Worm (Caenorhabditis elegans): ENCODE data around the gene R11G10.3.
A peak's percentile ranks its signal among the peaks of the same experiment; 100 is the strongest.

R11G10.3 gene

DNA sequence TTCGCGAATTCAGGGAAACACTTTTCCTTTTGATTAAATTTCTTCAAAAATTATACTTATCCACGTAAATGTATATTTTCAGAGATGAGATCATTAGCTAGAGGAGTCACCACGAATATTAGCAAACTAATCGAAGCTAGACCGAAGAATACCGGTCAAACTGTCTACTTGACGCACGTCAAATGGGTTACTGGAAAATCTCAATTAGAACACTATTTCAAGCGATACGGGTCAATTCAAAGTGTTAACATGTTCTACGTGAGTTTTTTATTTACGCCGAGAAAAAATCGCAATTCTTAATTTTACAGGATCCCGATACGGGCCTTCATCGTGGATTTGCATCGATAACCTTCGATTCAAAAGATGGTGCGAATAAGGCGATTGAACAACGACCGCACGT is 42.5 kb downstream of the R11G10.3 start, which contains the start of gene slrp-1:
Gene slrp-1 (plus strand): TSS at position 83 of the 400 bp plus-strand sequence.
- no peak for TF ChIP-seq rpc-1 (optimal IDR thresholded peaks at IDR 0.05)
- TF ChIP-seq rpc-1 (tag; optimal IDR thresholded peaks at IDR 0.05), result no peak
- 0 out of 2 replicates have a peak, but pooled peaks have one; percentile 21 for TF ChIP-seq ekl-4 (GFP tag; IDR thresholded peaks at IDR 0.05)
- 0 out of 2 replicates have a peak, but pooled peaks have one; percentile 15 for TF ChIP-seq lir-1 (GFP tag; conservative IDR thresholded peaks at IDR 0.05)
- TF ChIP-seq cebp-1 (GFP tag; IDR thresholded peaks at IDR 0.05), result no peak
- no peak for TF ChIP-seq cebp-1 (tag; optimal IDR thresholded peaks at IDR 0.05)
- peak; percentile 16; the same call in 1 of the 2 replicates for TF ChIP-seq dox-1 (GFP tag; IDR thresholded peaks at IDR 0.05)

DNA sequence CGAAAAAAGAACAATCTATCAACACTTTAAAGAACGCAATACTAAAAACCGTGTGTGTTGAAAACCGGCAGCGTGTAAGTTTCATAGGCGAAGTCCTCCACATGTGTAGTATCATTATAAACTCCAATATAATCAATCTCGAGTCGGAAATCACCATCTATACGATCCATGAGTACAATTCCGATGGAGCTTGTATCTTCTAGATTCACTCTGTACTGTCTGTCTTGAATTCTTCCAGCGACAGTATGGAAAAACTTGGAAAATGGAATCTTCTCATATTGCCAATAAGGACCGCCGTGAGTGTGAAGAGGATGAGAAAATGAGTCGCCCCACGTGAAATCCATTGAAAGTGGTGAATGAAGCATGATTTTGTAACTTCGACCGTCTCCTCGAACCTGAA is 43.7 kb downstream of the R11G10.3 start:
- TF ChIP-seq egrh-3 (GFP tag; IDR thresholded peaks at IDR 0.05) (no peak), ceh-91 (GFP tag; IDR thresholded peaks at IDR 0.05) (no peak), B0019.2 (GFP tag; conservative IDR thresholded peaks at IDR 0.05) (no peak), ztf-6 (GFP tag; IDR thresholded peaks at IDR 0.05) (no peak), ekl-4 (GFP tag; IDR thresholded peaks at IDR 0.05) (peak; percentile 75), repo-1 (tag; optimal IDR thresholded peaks at IDR 0.05) (peak; percentile 77), nhr-179 (tag; optimal IDR thresholded peaks at IDR 0.05) (no peak), D2030.7 (GFP tag; IDR thresholded peaks at IDR 0.05) (no peak), ceh-100 (GFP tag; IDR thresholded peaks at IDR 0.05) (no peak), unc-62 (GFP tag; optimal IDR thresholded peaks at IDR 0.05) (no peak), lsl-1 (GFP tag; optimal IDR thresholded peaks at IDR 0.05) (no peak), F22D6.2 (tag; optimal IDR thresholded peaks at IDR 0.05) (no peak), tlf-1 (GFP tag; optimal IDR thresholded peaks at IDR 0.05) (peak; percentile 83), hmg-20 (GFP tag; IDR thresholded peaks at IDR 0.05) (peak; percentile 47; the same call in 1 of the 2 replicates), mcd-1 (GFP tag; IDR thresholded peaks at IDR 0.05) (peak; percentile 72), ets-4 (GFP tag; optimal IDR thresholded peaks at IDR 0.05) (peak; percentile 34), madf-10 (tag; optimal IDR thresholded peaks at IDR 0.05) (peak; percentile 15), nhr-90 (tag; optimal IDR thresholded peaks at IDR 0.05) (peak; percentile 10), nhr-80 (tag; optimal IDR thresholded peaks at IDR 0.05) (no peak), nfya-1 (tag; optimal IDR thresholded peaks at IDR 0.05; ENCODE audit: borderline replicate concordance, insufficient read depth) (no peak), T07F8.4 (tag; optimal IDR thresholded peaks at IDR 0.05) (no peak), ceh-58 (GFP tag; IDR thresholded peaks at IDR 0.05) (no peak), nfyb-1 (GFP tag; IDR thresholded peaks at IDR 0.05) (peak; percentile 77), lin-26 (GFP tag; IDR thresholded peaks at IDR 0.05) (no peak), Y79H2A.3 (GFP tag; conservative IDR thresholded peaks at IDR 0.05) (no peak), xnd-1 (tag; optimal IDR thresholded peaks at IDR 0.05) (no peak), akir-1 (GFP tag; optimal IDR thresholded peaks at IDR 0.05) (no peak), ztf-18 (tag; optimal IDR thresholded peaks at IDR 0.05) (no peak), ztf-22 (GFP tag; optimal IDR thresholded peaks at IDR 0.05) (no peak), ceh-27 (GFP tag; optimal IDR thresholded peaks at IDR 0.05) (no peak), F23B12.7 (tag; optimal IDR thresholded peaks at IDR 0.05; ENCODE audit: insufficient read depth) (no peak), ztf-25 (GFP tag; IDR thresholded peaks at IDR 0.05) (no peak), zfh-2 (GFP tag; conservative IDR thresholded peaks at IDR 0.05) (no peak), snpc-4 (GFP tag; optimal IDR thresholded peaks at IDR 0.05) (no peak), snpc-4 (tag; optimal IDR thresholded peaks at IDR 0.05) (peak in 2 of 4 experiments; percentile 35 to 48), F57A8.1 (GFP tag; optimal IDR thresholded peaks at IDR 0.05) (no peak), pbrm-1 (GFP tag; IDR thresholded peaks at IDR 0.05) (no peak), B0035.1 (tag; optimal IDR thresholded peaks at IDR 0.05) (peak; percentile 6), lag-1 (GFP tag; IDR thresholded peaks at IDR 0.05) (no peak), aptf-2 (GFP tag; conservative IDR thresholded peaks at IDR 0.05) (no peak), lin-40 (tag; optimal IDR thresholded peaks at IDR 0.05) (peak; percentile 59), him-1 (tag; optimal IDR thresholded peaks at IDR 0.05) (no peak)
